Worm (Caenorhabditis elegans) whole organism, L4/young adult: ENCODE data around the gene R11H6.2.

Experiments
- W03F9.2 ChIP-seq: fragments of 150-350 bp; optimal IDR thresholded peaks from 2 replicates; lab custom pipeline; 2014; ENCODE audit warnings: missing biosample characterization, missing genetic modification characterization
- dao-5 ChIP-seq: sonication (generic microtip); optimal IDR thresholded peaks from 2 replicates; lab custom pipeline; 2016; ENCODE audit warnings: missing genotype, missing genetic modification characterization, moderate library complexity, missing compliant biosample characterization
- him-1 ChIP-seq: sonication (generic microtip); optimal IDR thresholded peaks from 2 replicates; lab custom pipeline; 2016; ENCODE audit warnings: missing genotype, missing genetic modification reagents, missing genetic modification characterization, missing compliant biosample characterization

ce11 chrV:14615671-14616070 is 17.9 kb downstream of the R11H6.2 start:
- TF ChIP-seq him-1, result no peak
- TF ChIP-seq dao-5 (tag; lab: Kevin White, UChicago), result no peak
- no peak for TF ChIP-seq W03F9.2 (tag; lab: Kevin White, UChicago)
